Worm (Caenorhabditis elegans) whole organism, young adult: Measurements from ENCODE around the gene C47E12.13.

ENCODE experiments used
- F55B11.4 ChIP-seq: sonication (generic microtip); optimal IDR thresholded peaks from 2 replicates; lab custom pipeline; 2016; ENCODE audit warnings: missing compliant biosample characterization, missing genetic modification characterization, borderline replicate concordance; ENCODE audit not compliant: insufficient read depth
- ama-1 ChIP-seq, 3 experiments: fragments of 150-350 bp in 1 of 3; sonication (generic microtip) in 2 of 3; optimal IDR thresholded peaks; 2 replicates each; lab custom pipeline; 2014 to 2018; ENCODE audit warnings: missing biosample characterization in 2 of 3, missing genetic modification characterization in 2 of 3, missing genetic modification reagents in 2 of 3
- bed-2 ChIP-seq: fragments of 200-800 bp; sonication (Bioruptor generic); IDR thresholded peaks from 2 replicates; pipeline ENCODE4 v1.3.6; 2022; ENCODE audit warnings: missing genetic modification reagents, missing genetic modification characterization, missing compliant biosample characterization
- ekl-4 ChIP-seq: fragments of 200-800 bp; sonication (Bioruptor generic); IDR thresholded peaks from 2 replicates; pipeline ENCODE4 v1.3.6; 2022; ENCODE audit warnings: missing genetic modification reagents, missing genetic modification characterization, missing compliant biosample characterization
- him-1 ChIP-seq: sonication (generic microtip); optimal IDR thresholded peaks from 2 replicates; lab custom pipeline; 2016; ENCODE audit warnings: missing genotype, missing genetic modification reagents, missing genetic modification characterization, missing compliant biosample characterization
- mes-4 ChIP-seq: sonication (generic microtip); optimal IDR thresholded peaks from 2 replicates; lab custom pipeline; 2016; ENCODE audit warnings: missing genotype, missing genetic modification characterization, missing compliant biosample characterization
- mxl-1 ChIP-seq: sonication (generic microtip); optimal IDR thresholded peaks from 2 replicates; lab custom pipeline; 2016; ENCODE audit warnings: missing genetic modification characterization, missing compliant biosample characterization
- pha-4 ChIP-seq: fragments of 150-350 bp; sonication (generic microtip); optimal IDR thresholded peaks from 2 replicates; lab custom pipeline; 2014; ENCODE audit warnings: missing biosample characterization, missing genetic modification reagents, missing genetic modification characterization
- snpc-4 ChIP-seq, 5 experiments: fragments of 150-350 bp in 1 of 5; sonication (generic microtip) in 4 of 5; optimal IDR thresholded peaks; 2 replicates each; lab custom pipeline; 2014 to 2018; ENCODE audit warnings: missing genetic modification characterization in 5 of 5, missing biosample characterization in 3 of 5, antibody characterized with exemption in 2 of 5, mild to moderate bottlenecking in 2 of 5, missing compliant biosample characterization in 2 of 5, missing genotype in 2 of 5, moderate library complexity in 2 of 5, missing genetic modification reagents in 1 of 5
- unc-62 ChIP-seq: fragments of 150-350 bp; optimal IDR thresholded peaks from 2 replicates; lab custom pipeline; 2014; ENCODE audit warnings: missing biosample characterization, missing genetic modification reagents, missing genetic modification characterization
- ztf-26 ChIP-seq: sonication (generic microtip); optimal IDR thresholded peaks from 2 replicates; lab custom pipeline; 2017; ENCODE audit warnings: missing genetic modification characterization, missing compliant biosample characterization

ce11 chrIV:9982895-9983294, 23.8 kb downstream of the C47E12.13 start, which contains the start of gene mam-2:
- TF ChIP-seq mes-4 (tag; lab: Kevin White, UChicago) (no peak), him-1 (tag; lab: Kevin White, UChicago) (no peak), ztf-26 (tag; lab: Kevin White, UChicago) (no peak), unc-62 (GFP tag; lab: Kevin White, UChicago) (no peak), bed-2 (GFP tag; lab: Robert Waterston, UW) (no peak), mxl-1 (tag; lab: Kevin White, UChicago) (no peak), ama-1 (optimal IDR thresholded peaks at IDR 0.05; lab: Kevin White, UChicago) (no peak), ama-1 (GFP tag; optimal IDR thresholded peaks at IDR 0.05; lab: Kevin White, UChicago) (no peak), pha-4 (no peak), F55B11.4 (no peak), ekl-4 (GFP tag; lab: Robert Waterston, UW) (no peak), snpc-4 (GFP tag; optimal IDR thresholded peaks at IDR 0.05; lab: Kevin White, UChicago) (no peak), snpc-4 (tag; optimal IDR thresholded peaks at IDR 0.05; lab: Kevin White, UChicago) (no peak)
